Worm (Caenorhabditis elegans) whole organism, midembryonic: Measurements from ENCODE around the gene Y54G2A.77.

Experiments
- T22C8.4 ChIP-seq: fragments of 200-800 bp; sonication (Bioruptor generic); IDR thresholded peaks from 2 replicates; pipeline ENCODE4 v1.3.6; 2022; ENCODE audit warnings: missing genetic modification characterization, missing compliant biosample characterization
- flt-1 ChIP-seq: fragments of 200-800 bp; sonication (Bioruptor generic); IDR thresholded peaks from 2 replicates; pipeline ENCODE4 v1.3.6; 2022; ENCODE audit warnings: missing genetic modification characterization, missing compliant biosample characterization
- klf-2 ChIP-seq: fragments of 200-800 bp; sonication (Bioruptor generic); conservative IDR thresholded peaks from 2 replicates; pipeline ENCODE4 v1.3.6; 2022; ENCODE audit warnings: missing genetic modification reagents, missing genetic modification characterization, missing compliant biosample characterization
- med-1 ChIP-seq: sonication (generic microtip); optimal IDR thresholded peaks from 2 replicates; lab custom pipeline; 2017; ENCODE audit warnings: missing genetic modification characterization, mild to moderate bottlenecking, missing compliant biosample characterization, antibody characterized with exemption, missing genetic modification reagents; ENCODE audit not compliant: insufficient read depth
- ref-1 ChIP-seq: fragments of 200-800 bp; sonication (Bioruptor generic); conservative IDR thresholded peaks from 2 replicates; pipeline ENCODE4 v1.3.6; 2022; ENCODE audit warnings: missing genetic modification reagents, missing genetic modification characterization, missing compliant biosample characterization
- tab-1 ChIP-seq: fragments of 200-800 bp; sonication (Bioruptor generic); IDR thresholded peaks from 2 replicates; pipeline ENCODE4 v1.3.6; 2022; ENCODE audit warnings: missing genetic modification characterization, missing compliant biosample characterization
- ztf-23 ChIP-seq: fragments of 200-800 bp; sonication (Bioruptor generic); IDR thresholded peaks from 2 replicates; pipeline ENCODE4 v1.3.6; 2022; ENCODE audit warnings: missing genetic modification reagents, missing genetic modification characterization, missing compliant biosample characterization

ce11 chrIV:2765048-2765708 lies 2.7 kb downstream of the Y54G2A.77 start:
- TF ChIP-seq T22C8.4 (GFP tag; lab: Robert Waterston, UW) (no peak), ztf-23 (GFP tag; lab: Robert Waterston, UW) (no peak), flt-1 (GFP tag; lab: Robert Waterston, UW) (no peak), med-1 (no peak), tab-1 (GFP tag; lab: Robert Waterston, UW) (no peak), ref-1 (GFP tag; lab: Robert Waterston, UW) (no peak), klf-2 (GFP tag; lab: Robert Waterston, UW) (no peak)
